Fruit fly (Drosophila melanogaster): ENCODE results near the gene CG14204.
A peak's percentile ranks its signal among the peaks of the same experiment; 100 is the strongest.

The CG14204 gene

DNA sequence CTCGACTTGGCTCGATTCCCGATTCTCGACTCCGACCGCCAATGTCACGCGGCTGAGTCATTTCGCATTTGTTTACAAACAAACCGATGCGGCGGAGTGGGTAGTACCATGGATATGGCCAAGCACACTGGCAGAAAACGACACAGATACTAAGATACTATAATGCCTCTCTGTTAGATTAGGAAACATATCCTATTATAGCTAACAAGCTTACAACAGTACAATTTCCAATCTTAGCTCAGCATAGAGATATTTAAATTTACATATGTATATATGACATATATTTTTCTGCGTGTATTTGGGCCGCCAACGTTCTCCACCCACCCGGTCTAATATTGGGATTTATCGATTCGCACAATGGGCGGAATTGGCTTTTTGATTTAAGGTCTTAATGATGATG lies 20.5 kb downstream of the CG14204 start (continued):
- peak; percentile 56; the same call in 1 of the 2 replicates for TF ChIP-seq Adf1 (GFP tag; IDR thresholded peaks at IDR 0.05)
- TF ChIP-seq ro (GFP tag; IDR thresholded peaks at IDR 0.05), result no peak
- peak; percentile 81 for TF ChIP-seq sisA (GFP tag; IDR thresholded peaks at IDR 0.05)
- no peak for TF ChIP-seq lov (optimal IDR thresholded peaks at IDR 0.05)
- TF ChIP-seq lov (GFP tag; IDR thresholded peaks at IDR 0.05), result no peak
- TF ChIP-seq sima (GFP tag; optimal IDR thresholded peaks at IDR 0.05), result no peak
- TF ChIP-seq CG1024 (GFP tag; IDR thresholded peaks at IDR 0.05), result peak; percentile 46; the same call in 1 of the 2 replicates
- peak; percentile 52 for TF ChIP-seq Max (GFP tag; optimal IDR thresholded peaks at IDR 0.05)
- TF ChIP-seq Atf-2 (GFP tag; optimal IDR thresholded peaks at IDR 0.05), result peak; percentile 33
- peak; percentile 43 for TF ChIP-seq D19B (GFP tag; optimal IDR thresholded peaks at IDR 0.05)
- TF ChIP-seq ci (GFP tag; IDR thresholded peaks at IDR 0.05), result peak; percentile 80
- peak; percentile 59 for TF ChIP-seq CG5245 (GFP tag; optimal IDR thresholded peaks at IDR 0.05)
- TF ChIP-seq mirr (GFP tag; optimal IDR thresholded peaks at IDR 0.05), result peak; percentile 52
- TF ChIP-seq dmrt11E (tag; optimal IDR thresholded peaks at IDR 0.05), result peak; percentile 9
- no peak for TF ChIP-seq prd (optimal IDR thresholded peaks at IDR 0.05)
- TF ChIP-seq prd (GFP tag; IDR thresholded peaks at IDR 0.05), result peak; percentile 87
- peak; percentile 60 for TF ChIP-seq chn (GFP tag; optimal IDR thresholded peaks at IDR 0.05)
- TF ChIP-seq CG6683 (GFP tag; optimal IDR thresholded peaks at IDR 0.05), result peak; percentile 19
- TF ChIP-seq CG8765 (GFP tag; IDR thresholded peaks at IDR 0.05), result peak; percentile 39; the same call in 1 of the 2 replicates
- peak; percentile 29 for TF ChIP-seq vfl (GFP tag; optimal IDR thresholded peaks at IDR 0.05)
- peak; percentile 56 to 70 for TF ChIP-seq bsh (GFP tag; optimal IDR thresholded peaks at IDR 0.05)
- peak; percentile 72 for TF ChIP-seq CG8924 (tag; optimal IDR thresholded peaks at IDR 0.05)
- TF ChIP-seq Hsf (GFP tag; optimal IDR thresholded peaks at IDR 0.05), result peak; percentile 66
- TF ChIP-seq gsb (GFP tag; IDR thresholded peaks at IDR 0.05), result peak; percentile 63
- peak; percentile 12 for TF ChIP-seq CG3407 (GFP tag; optimal IDR thresholded peaks at IDR 0.05)
- peak; percentile 35 for TF ChIP-seq CG13123 (GFP tag; optimal IDR thresholded peaks at IDR 0.05)
- TF ChIP-seq TFAM (GFP tag; optimal IDR thresholded peaks at IDR 0.05), result no peak
- peak; percentile 56 for TF ChIP-seq CG8388 (GFP tag; optimal IDR thresholded peaks at IDR 0.05)
- no peak for TF ChIP-seq D (optimal IDR thresholded peaks at IDR 0.05)
- peak; percentile 62 for TF ChIP-seq D (GFP tag; optimal IDR thresholded peaks at IDR 0.05)
- TF ChIP-seq Dek (tag; optimal IDR thresholded peaks at IDR 0.05), result peak; percentile 64
- TF ChIP-seq Ets97D (GFP tag; optimal IDR thresholded peaks at IDR 0.05), result peak; percentile 20
- TF ChIP-seq CG18619 (GFP tag; optimal IDR thresholded peaks at IDR 0.05), result peak; percentile 50
- peak; percentile 82 for TF ChIP-seq Taf1 (GFP tag; IDR thresholded peaks at IDR 0.05)
- TF ChIP-seq C15 (GFP tag; IDR thresholded peaks at IDR 0.05), result 0 out of 3 replicates have a peak, but pooled peaks have one; percentile 61
- TF ChIP-seq chinmo (GFP tag; IDR thresholded peaks at IDR 0.05; ENCODE audit: partially characterized antibody), result no peak
- peak; percentile 1 for TF ChIP-seq CTCF (GFP tag; optimal IDR thresholded peaks at IDR 0.05)
- TF ChIP-seq Sox100B (GFP tag; optimal IDR thresholded peaks at IDR 0.05), result peak; percentile 53
- peak; percentile 65 for TF ChIP-seq toy (GFP tag; IDR thresholded peaks at IDR 0.05)
- peak; percentile 79 for TF ChIP-seq tgo (GFP tag; IDR thresholded peaks at IDR 0.05)
- TF ChIP-seq vvl (GFP tag; IDR thresholded peaks at IDR 0.05), result peak; percentile 91
- TF ChIP-seq Doc2 (GFP tag; IDR thresholded peaks at IDR 0.05), result no peak
- peak; percentile 73 for TF ChIP-seq CG6689 (GFP tag; IDR thresholded peaks at IDR 0.05)
- TF ChIP-seq gsb-n (tag; optimal IDR thresholded peaks at IDR 0.05), result peak; percentile 28
- peak; percentile 71 for TF ChIP-seq zfh1 (GFP tag; IDR thresholded peaks at IDR 0.05)
- peak; percentile 56; the same call in 1 of the 3 replicates for TF ChIP-seq CG7357 (GFP tag; IDR thresholded peaks at IDR 0.05)
- TF ChIP-seq dati (GFP tag; IDR thresholded peaks at IDR 0.05), result 0 out of 2 replicates have a peak, but pooled peaks have one; percentile 21
- peak; percentile 70 for TF ChIP-seq E2f1 (GFP tag; IDR thresholded peaks at IDR 0.05)
- peak; percentile 79 for TF ChIP-seq nmo (GFP tag; optimal IDR thresholded peaks at IDR 0.05)
- peak; percentile 13 for TF ChIP-seq abd-A (tag; optimal IDR thresholded peaks at IDR 0.05)
- peak; percentile 77 for TF ChIP-seq Aef1 (GFP tag; IDR thresholded peaks at IDR 0.05)
- TF ChIP-seq pros (GFP tag; optimal IDR thresholded peaks at IDR 0.05), result no peak
- peak; percentile 67 for TF ChIP-seq ATbp (GFP tag; optimal IDR thresholded peaks at IDR 0.05)
